Worm (Caenorhabditis elegans) whole organism, late embryonic: ENCODE data around the gene pgl-2.

Experiments used
- C08G9.2 ChIP-seq: sonication (generic microtip); optimal IDR thresholded peaks from 2 replicates; lab custom pipeline; 2016; ENCODE audit warnings: mild to moderate bottlenecking, missing genetic modification characterization, moderate library complexity, missing compliant biosample characterization
- K09A11.1 ChIP-seq: sonication (generic microtip); optimal IDR thresholded peaks from 2 replicates; lab custom pipeline; 2017; ENCODE audit warnings: antibody characterized with exemption, mild to moderate bottlenecking, missing genetic modification characterization, missing compliant biosample characterization; ENCODE audit not compliant: insufficient read depth
- T23F11.4 ChIP-seq: fragments of 200-800 bp; sonication (Bioruptor generic); optimal IDR thresholded peaks from 2 replicates; lab custom pipeline; 2018; ENCODE audit warnings: mild to moderate bottlenecking, missing genetic modification characterization, missing compliant biosample characterization
- ahr-1 ChIP-seq: sonication (generic microtip); optimal IDR thresholded peaks from 2 replicates; lab custom pipeline; 2016; ENCODE audit warnings: missing genetic modification characterization, missing compliant biosample characterization
- ama-1 ChIP-seq: fragments of 150-350 bp; optimal IDR thresholded peaks from 2 replicates; lab custom pipeline; 2014
- ceh-22 ChIP-seq: sonication (generic microtip); optimal IDR thresholded peaks from 2 replicates; lab custom pipeline; 2017; ENCODE audit warnings: missing biosample characterization, missing genetic modification characterization
- ceh-24 ChIP-seq: sonication (generic microtip); optimal IDR thresholded peaks from 2 replicates; lab custom pipeline; 2016; ENCODE audit warnings: mild to moderate bottlenecking, missing genetic modification characterization, missing compliant biosample characterization
- ceh-30 ChIP-seq: fragments of 150-350 bp; optimal IDR thresholded peaks from 2 replicates; lab custom pipeline; 2014; ENCODE audit warnings: missing biosample characterization, missing genetic modification characterization
- dve-1 ChIP-seq: sonication (generic microtip); optimal IDR thresholded peaks from 2 replicates; lab custom pipeline; 2017; ENCODE audit warnings: antibody characterized with exemption, mild to moderate bottlenecking, missing genetic modification characterization, missing compliant biosample characterization
- ets-4 ChIP-seq: sonication (generic microtip); optimal IDR thresholded peaks from 2 replicates; lab custom pipeline; 2016; ENCODE audit warnings: missing genetic modification characterization, missing compliant biosample characterization
- eyg-1 ChIP-seq: sonication (generic microtip); optimal IDR thresholded peaks from 2 replicates; lab custom pipeline; 2016; ENCODE audit warnings: missing genotype, missing genetic modification characterization, missing compliant biosample characterization
- fax-1 ChIP-seq: sonication (generic microtip); optimal IDR thresholded peaks from 2 replicates; lab custom pipeline; 2016; ENCODE audit warnings: missing genotype, missing genetic modification characterization, missing compliant biosample characterization
- hlh-30 ChIP-seq: sonication (generic microtip); optimal IDR thresholded peaks from 2 replicates; lab custom pipeline; 2017; ENCODE audit warnings: antibody characterized with exemption, missing genetic modification characterization, missing compliant biosample characterization; ENCODE audit not compliant: insufficient read depth
- hlh-6 ChIP-seq: sonication (generic microtip); optimal IDR thresholded peaks from 2 replicates; lab custom pipeline; 2016; ENCODE audit warnings: missing genotype, missing genetic modification characterization, missing compliant biosample characterization
- hlh-8 ChIP-seq: sonication (generic microtip); optimal IDR thresholded peaks from 2 replicates; lab custom pipeline; 2016; ENCODE audit warnings: missing genotype, missing genetic modification characterization, missing compliant biosample characterization
- lim-6 ChIP-seq: sonication (generic microtip); optimal IDR thresholded peaks from 2 replicates; lab custom pipeline; 2016; ENCODE audit warnings: missing genetic modification characterization, missing compliant biosample characterization
- madf-2 ChIP-seq: sonication (generic microtip); optimal IDR thresholded peaks from 2 replicates; lab custom pipeline; 2017; ENCODE audit warnings: missing genetic modification characterization, missing compliant biosample characterization
- nfya-1 ChIP-seq: sonication (generic microtip); optimal IDR thresholded peaks from 2 replicates; lab custom pipeline; 2017; ENCODE audit warnings: missing genetic modification characterization, mild to moderate bottlenecking, missing compliant biosample characterization, antibody characterized with exemption, moderate library complexity
- nhr-11 ChIP-seq: fragments of 150-350 bp; optimal IDR thresholded peaks from 2 replicates; lab custom pipeline; 2014; ENCODE audit warnings: missing biosample characterization, missing genetic modification characterization
- npax-4 ChIP-seq: sonication (generic microtip); optimal IDR thresholded peaks from 2 replicates; lab custom pipeline; 2016; ENCODE audit warnings: missing genetic modification characterization, missing compliant biosample characterization
- pag-3 ChIP-seq: sonication (generic microtip); optimal IDR thresholded peaks from 2 replicates; lab custom pipeline; 2016; ENCODE audit warnings: missing compliant biosample characterization, missing genetic modification characterization, borderline replicate concordance
- pax-1 ChIP-seq: fragments of 150-350 bp; optimal IDR thresholded peaks from 2 replicates; lab custom pipeline; 2014; ENCODE audit warnings: missing biosample characterization, missing genetic modification characterization
- pha-2 ChIP-seq: sonication (generic microtip); optimal IDR thresholded peaks from 2 replicates; lab custom pipeline; 2017; ENCODE audit warnings: mild to moderate bottlenecking, missing genetic modification characterization, missing compliant biosample characterization
- pros-1 ChIP-seq: fragments of 150-350 bp; optimal IDR thresholded peaks from 2 replicates; lab custom pipeline; 2014; ENCODE audit warnings: missing biosample characterization, missing genetic modification reagents, missing genetic modification characterization
- rnt-1 ChIP-seq: sonication (generic microtip); optimal IDR thresholded peaks from 2 replicates; lab custom pipeline; 2016; ENCODE audit warnings: missing genetic modification characterization, missing compliant biosample characterization
- sox-2 ChIP-seq: fragments of 200-800 bp; sonication (Bioruptor generic); IDR thresholded peaks from 2 replicates; pipeline ENCODE4 v1.3.6; 2022; ENCODE audit warnings: missing genetic modification reagents, missing genetic modification characterization, missing compliant biosample characterization
- syd-9 ChIP-seq: sonication (generic microtip); optimal IDR thresholded peaks from 2 replicates; lab custom pipeline; 2016; ENCODE audit warnings: mild to moderate bottlenecking, missing genetic modification characterization, moderate library complexity, missing compliant biosample characterization
- tbx-7 ChIP-seq: sonication (generic microtip); optimal IDR thresholded peaks from 2 replicates; lab custom pipeline; 2016; ENCODE audit warnings: missing genotype, missing genetic modification characterization, missing compliant biosample characterization
- ttx-3 ChIP-seq: sonication (generic microtip); optimal IDR thresholded peaks from 2 replicates; lab custom pipeline; 2016; ENCODE audit warnings: missing genetic modification reagents, missing genetic modification characterization, missing compliant biosample characterization
- unc-86 ChIP-seq: sonication (generic microtip); optimal IDR thresholded peaks from 2 replicates; lab custom pipeline; 2016; ENCODE audit warnings: missing genetic modification characterization, missing compliant biosample characterization

Gene pgl-2

ce11 chrIII:8674980-8675485 is at the start of gene pgl-2:
Gene pgl-2 (minus strand): TSS chrIII:8675435.
- TF ChIP-seq T23F11.4 (no peak), ceh-30 (no peak), ceh-24 (no peak), npax-4 (tag; lab: Kevin White, UChicago) (no peak), ahr-1 (no peak), nfya-1 (tag; lab: Kevin White, UChicago) (no peak), ttx-3 (no peak), pha-2 (no peak), eyg-1 (tag; lab: Kevin White, UChicago) (no peak), nhr-11 (no peak), C08G9.2 (tag; lab: Kevin White, UChicago) (no peak), ceh-22 (no peak), ama-1 (lab: Kevin White, UChicago) (no peak), hlh-8 (no peak), syd-9 (no peak), hlh-6 (tag; lab: Kevin White, UChicago) (no peak), pax-1 (tag; lab: Kevin White, UChicago) (no peak), ets-4 (tag; lab: Kevin White, UChicago) (no peak)

ce11 chrIII:8719769-8720252 is 44.6 kb upstream of the pgl-2 start, which contains the start of gene hipr-1:
Gene hipr-1 (plus strand): TSS chrIII:8720202.
- TF ChIP-seq unc-86 (no peak), K09A11.1 (tag; lab: Kevin White, UChicago) (no peak), ets-4 (tag; lab: Kevin White, UChicago) (no peak), sox-2 (no peak)

ce11 chrIII:8719105-8719504 is 43.9 kb upstream of the pgl-2 start:
- no peak for TF ChIP-seq pros-1 (tag; lab: Kevin White, UChicago)

ce11 chrIII:8718592-8718991 is 43.4 kb upstream of the pgl-2 start:
- TF ChIP-seq K09A11.1 (tag; lab: Kevin White, UChicago) = no peak
- no peak for TF ChIP-seq hlh-6 (tag; lab: Kevin White, UChicago)
- TF ChIP-seq rnt-1 (tag; lab: Kevin White, UChicago) = no peak
- TF ChIP-seq fax-1 (tag; lab: Kevin White, UChicago) = no peak
- no peak for TF ChIP-seq tbx-7 (tag; lab: Kevin White, UChicago)
- no peak for TF ChIP-seq unc-86

- no peak for TF ChIP-seq C08G9.2 (tag; lab: Kevin White, UChicago)
- no peak for TF ChIP-seq tbx-7 (tag; lab: Kevin White, UChicago)
- no peak for TF ChIP-seq hlh-6 (tag; lab: Kevin White, UChicago)
- TF ChIP-seq dve-1 = no peak
- TF ChIP-seq, all 69 proteins: peak for 0
Measured at ce11 chrIII:8717231-8717694, 42.0 kb upstream of the pgl-2 start, which contains the start of gene mrpl-11. Gene mrpl-11 (plus strand): TSS chrIII:8717644.

- TF ChIP-seq nfya-1 (tag; lab: Kevin White, UChicago) = no peak
- no peak for TF ChIP-seq lim-6 (tag; lab: Kevin White, UChicago)
- no peak for TF ChIP-seq pag-3 (tag; lab: Kevin White, UChicago)
- TF ChIP-seq ttx-3 = no peak
- no peak for TF ChIP-seq madf-2 (tag; lab: Kevin White, UChicago)
- TF ChIP-seq hlh-30 (tag; lab: Kevin White, UChicago) = no peak
- no peak for TF ChIP-seq npax-4 (tag; lab: Kevin White, UChicago)
Measured at ce11 chrIII:8716084-8716483, 40.8 kb upstream of the pgl-2 start, which contains the start of gene B0303.14. Gene B0303.14 (minus strand): TSS chrIII:8716184.
